Fruit fly (Drosophila melanogaster) whole organism, embryonic: ENCODE data around the gene Dok.

Source experiments
- Adf1 ChIP-seq: fragments of 200-800 bp; sonication (Bioruptor generic); IDR thresholded peaks from 2 replicates; pipeline ENCODE4 v1.3.6; 2022; ENCODE audit warnings: missing biosample characterization, missing genetic modification characterization
- CG10147 ChIP-seq: fragments of 200-800 bp; sonication (Bioruptor generic); optimal IDR thresholded peaks from 2 replicates; lab custom pipeline; 2019; ENCODE audit warnings: missing biosample characterization, mild to moderate bottlenecking, missing genetic modification characterization, moderate library complexity
- CG12391 ChIP-seq: fragments of 200-800 bp; sonication (Bioruptor generic); optimal IDR thresholded peaks from 3 replicates; lab custom pipeline; 2018; ENCODE audit warnings: missing biosample characterization, mild to moderate bottlenecking, missing genetic modification characterization, moderate library complexity
- CG12942 ChIP-seq: fragments of 200-800 bp; sonication (Bioruptor generic); optimal IDR thresholded peaks from 3 replicates; lab custom pipeline; 2016; ENCODE audit warnings: missing biosample characterization, missing genetic modification characterization
- CG16863 ChIP-seq: fragments of 200-800 bp; sonication (Bioruptor generic); optimal IDR thresholded peaks from 3 replicates; lab custom pipeline; 2016; ENCODE audit warnings: missing biosample characterization, missing genetic modification characterization
- CG17361 ChIP-seq: fragments of 200-800 bp; sonication (Bioruptor generic); IDR thresholded peaks from 3 replicates; pipeline ENCODE4 v1.3.6; 2022; ENCODE audit warnings: missing biosample characterization, missing genetic modification characterization
- CG17912 ChIP-seq: fragments of 200-800 bp; sonication (Bioruptor generic); optimal IDR thresholded peaks from 2 replicates; lab custom pipeline; 2018; ENCODE audit warnings: missing biosample characterization, mild to moderate bottlenecking, missing genetic modification characterization
- CG1792 ChIP-seq: fragments of 200-800 bp; sonication (Bioruptor generic); optimal IDR thresholded peaks from 2 replicates; lab custom pipeline; 2016; ENCODE audit warnings: missing biosample characterization, missing genetic modification characterization
- CG2712 ChIP-seq: fragments of 200-800 bp; optimal IDR thresholded peaks from 3 replicates; lab custom pipeline; 2019; ENCODE audit warnings: missing biosample characterization, mild to moderate bottlenecking, missing genetic modification characterization, moderate library complexity
- CG30403 ChIP-seq: fragments of 200-800 bp; sonication (Bioruptor generic); optimal IDR thresholded peaks from 3 replicates; lab custom pipeline; 2016; ENCODE audit warnings: missing biosample characterization, missing genetic modification characterization
- CG3726 ChIP-seq: fragments of 200-800 bp; sonication (Bioruptor generic); IDR thresholded peaks from 3 replicates; pipeline ENCODE4, ENCODE4 v1.3.6; 2022; ENCODE audit warnings: missing biosample characterization, missing genetic modification characterization
- CG3847 ChIP-seq: fragments of 200-800 bp; sonication (Bioruptor generic); IDR thresholded peaks from 2 replicates; pipeline ENCODE4 v1.3.6; 2022; ENCODE audit warnings: missing biosample characterization, missing genetic modification characterization
- CG6175 ChIP-seq: fragments of 200-800 bp; sonication (Bioruptor generic); IDR thresholded peaks from 3 replicates; pipeline ENCODE4 v1.3.6; 2022; ENCODE audit warnings: missing biosample characterization, missing genetic modification characterization
- CG6272 ChIP-seq: fragments of 200-800 bp; sonication (Bioruptor generic); IDR thresholded peaks from 2 replicates; pipeline ENCODE4 v1.3.6; 2022; ENCODE audit warnings: missing biosample characterization, missing genetic modification characterization
- CG7271 ChIP-seq: fragments of 200-800 bp; sonication (Bioruptor generic); optimal IDR thresholded peaks from 2 replicates; lab custom pipeline; 2018; ENCODE audit warnings: missing biosample characterization, mild to moderate bottlenecking, missing genetic modification characterization, moderate library complexity
- CG7745 ChIP-seq: fragments of 200-800 bp; sonication (Bioruptor generic); optimal IDR thresholded peaks from 2 replicates; lab custom pipeline; 2018; ENCODE audit warnings: missing biosample characterization, mild to moderate bottlenecking, missing genetic modification characterization, moderate library complexity
- CkIIα-i1 ChIP-seq: fragments of 200-800 bp; sonication (Bioruptor generic); IDR thresholded peaks from 2 replicates; pipeline ENCODE4 v1.3.6; 2022; ENCODE audit warnings: missing biosample characterization, missing genetic modification characterization
- CrebB ChIP-seq: fragments of 200-800 bp; sonication (Bioruptor generic); optimal IDR thresholded peaks from 3 replicates; lab custom pipeline; 2018; ENCODE audit warnings: missing biosample characterization, mild to moderate bottlenecking, missing genetic modification characterization
- Dbx ChIP-seq: fragments of 200-800 bp; sonication (Bioruptor generic); IDR thresholded peaks from 3 replicates; pipeline ENCODE4 v1.3.6; 2022; ENCODE audit warnings: missing biosample characterization, missing genetic modification characterization
- Dref ChIP-seq: fragments of 200-800 bp; sonication (Bioruptor generic); IDR thresholded peaks from 2 replicates; pipeline ENCODE4 v1.3.6; 2022; ENCODE audit warnings: missing biosample characterization, missing genetic modification characterization
- Drgx ChIP-seq: fragments of 200-800 bp; sonication (Bioruptor generic); IDR thresholded peaks from 2 replicates; pipeline ENCODE4 v1.3.6; 2022; ENCODE audit warnings: missing biosample characterization, missing genetic modification characterization
- HmgZ ChIP-seq: fragments of 200-800 bp; sonication (Bioruptor generic); optimal IDR thresholded peaks from 2 replicates; lab custom pipeline; 2018; ENCODE audit warnings: missing biosample characterization, mild to moderate bottlenecking, missing genetic modification characterization
- NK7.1 ChIP-seq: fragments of 200-800 bp; sonication (Bioruptor generic); optimal IDR thresholded peaks from 3 replicates; lab custom pipeline; 2016; ENCODE audit warnings: missing biosample characterization, missing genetic modification characterization
- Neu2 ChIP-seq: fragments of 200-800 bp; sonication (Bioruptor generic); optimal IDR thresholded peaks from 3 replicates; lab custom pipeline; 2016; ENCODE audit warnings: missing biosample characterization, missing genetic modification characterization, borderline replicate concordance
- Stat92E ChIP-seq, 3 experiments: fragments of >200 bp in 2 of 3; fragments of 200-800 bp in 1 of 3; sonication (Bioruptor generic) in 1 of 3; optimal IDR thresholded peaks; 2 replicates each; lab custom pipeline; 2017 to 2019; ENCODE audit warnings: missing biosample characterization in 3 of 3, missing genetic modification characterization in 3 of 3, mild to moderate bottlenecking in 1 of 3, moderate library complexity in 1 of 3
- Trl ChIP-seq, 3 experiments: fragments of >200 bp in 2 of 3; fragments of 200-800 bp in 1 of 3; sonication (Bioruptor generic) in 1 of 3; optimal IDR thresholded peaks; 2 replicates in 1 of 3; 3 replicates in 2 of 3; lab custom pipeline; 2016 to 2017; ENCODE audit warnings: missing biosample characterization in 1 of 3, missing genetic modification characterization in 1 of 3
- ab ChIP-seq: fragments of 200-800 bp; sonication (Bioruptor generic); optimal IDR thresholded peaks from 2 replicates; lab custom pipeline; 2016; ENCODE audit warnings: missing biosample characterization, missing genetic modification characterization
- al ChIP-seq: fragments of 200-800 bp; sonication (Bioruptor generic); IDR thresholded peaks from 2 replicates; pipeline ENCODE4 v1.3.6; 2022; ENCODE audit warnings: missing biosample characterization, missing genetic modification characterization
- bsh ChIP-seq, 2 experiments: fragments of 200-800 bp; sonication (Bioruptor generic); optimal IDR thresholded peaks; 2 replicates each; lab custom pipeline; 2017 to 2018; ENCODE audit warnings: mild to moderate bottlenecking in 2 of 2, missing biosample characterization in 2 of 2, missing genetic modification characterization in 2 of 2, moderate library complexity in 1 of 2
- caup ChIP-seq: fragments of 200-800 bp; sonication (Bioruptor generic); optimal IDR thresholded peaks from 3 replicates; lab custom pipeline; 2017; ENCODE audit warnings: missing biosample characterization, mild to moderate bottlenecking, missing genetic modification characterization, moderate library complexity; ENCODE audit not compliant: severe bottlenecking
- cg ChIP-seq: fragments of 200-800 bp; sonication (Bioruptor generic); optimal IDR thresholded peaks from 3 replicates; lab custom pipeline; 2019; ENCODE audit warnings: missing biosample characterization, mild to moderate bottlenecking, missing genetic modification characterization, moderate library complexity
- da ChIP-seq: fragments of 200-800 bp; sonication (Bioruptor generic); optimal IDR thresholded peaks from 2 replicates; lab custom pipeline; 2016; ENCODE audit warnings: missing biosample characterization, missing genetic modification characterization
- disco-r ChIP-seq: fragments of 200-800 bp; sonication (Bioruptor generic); optimal IDR thresholded peaks from 2 replicates; lab custom pipeline; 2016; ENCODE audit warnings: missing biosample characterization, missing genetic modification characterization
- dmrt99B ChIP-seq: fragments of 200-800 bp; sonication (Bioruptor generic); optimal IDR thresholded peaks from 2 replicates; lab custom pipeline; 2018; ENCODE audit warnings: missing biosample characterization, mild to moderate bottlenecking, missing genetic modification characterization, moderate library complexity
- ftz-f1 ChIP-seq: fragments of 200-800 bp; sonication (Bioruptor generic); optimal IDR thresholded peaks from 2 replicates; lab custom pipeline; 2016; ENCODE audit warnings: missing biosample characterization, missing genetic modification characterization
- gt ChIP-seq: fragments of 200-800 bp; sonication (Bioruptor generic); IDR thresholded peaks from 2 replicates; pipeline ENCODE4 v1.3.6; 2022; ENCODE audit warnings: missing biosample characterization, missing genetic modification characterization
- lilli ChIP-seq: fragments of 200-800 bp; sonication (Bioruptor generic); optimal IDR thresholded peaks from 3 replicates; lab custom pipeline; 2016; ENCODE audit warnings: missing biosample characterization, missing genetic modification characterization
- lov ChIP-seq, 2 experiments: fragments of 200-800 bp in 1 of 2; fragments of >200 bp in 1 of 2; sonication (Bioruptor generic) in 1 of 2; IDR thresholded peaks in 1 of 2; optimal IDR thresholded peaks in 1 of 2; 2 replicates in 1 of 2; 3 replicates in 1 of 2; pipeline versions ENCODE4 v1.3.6 to Lab custom; 2017 to 2022; ENCODE audit warnings: missing biosample characterization in 1 of 2, missing genetic modification characterization in 1 of 2
- mam ChIP-seq: fragments of 200-800 bp; sonication (Bioruptor generic); optimal IDR thresholded peaks from 3 replicates; lab custom pipeline; 2016; ENCODE audit warnings: missing biosample characterization, missing genetic modification characterization
- otp ChIP-seq: fragments of 200-800 bp; sonication (Bioruptor generic); IDR thresholded peaks from 3 replicates; pipeline ENCODE4, ENCODE4 v1.3.6; 2022; ENCODE audit warnings: missing biosample characterization, missing genetic modification characterization
- scrt ChIP-seq: fragments of 200-800 bp; sonication (Bioruptor generic); optimal IDR thresholded peaks from 2 replicates; lab custom pipeline; 2018; ENCODE audit warnings: missing biosample characterization, mild to moderate bottlenecking, missing genetic modification characterization, moderate library complexity
- sens-2 ChIP-seq: fragments of 200-800 bp; sonication (Bioruptor generic); IDR thresholded peaks from 2 replicates; pipeline ENCODE4 v1.3.6; 2022; ENCODE audit warnings: missing biosample characterization, missing genetic modification characterization
- tin ChIP-seq: fragments of 200-800 bp; sonication (Bioruptor generic); optimal IDR thresholded peaks from 3 replicates; lab custom pipeline; 2016; ENCODE audit warnings: missing biosample characterization, missing genetic modification characterization
- tup ChIP-seq: fragments of 200-800 bp; sonication (Bioruptor generic); optimal IDR thresholded peaks from 2 replicates; lab custom pipeline; 2016; ENCODE audit warnings: missing biosample characterization, mild to moderate bottlenecking, missing genetic modification characterization, moderate library complexity
- zfh2 ChIP-seq: fragments of 200-800 bp; sonication (Bioruptor generic); optimal IDR thresholded peaks from 2 replicates; lab custom pipeline; 2016; ENCODE audit warnings: missing biosample characterization, missing genetic modification characterization

The Dok gene

dm6 chrX:7333298-7333743 is 9.3 kb downstream of the Dok start (continued):
- TF ChIP-seq CG3847 (GFP tag; lab: Robert Waterston, UW) (no peak), lov (optimal IDR thresholded peaks at IDR 0.05; lab: Kevin White, UChicago) (no peak), lov (GFP tag; IDR thresholded peaks at IDR 0.05; lab: Robert Waterston, UW) (peak; percentile 42; the same call in 1 of the 3 replicates), otp (GFP tag; lab: Robert Waterston, UW) (peak; percentile 76; the same call in 2 of the 3 replicates), CrebB (tag; lab: Kevin White, UChicago) (peak; percentile 25)

- TF ChIP-seq CG3726: 0 out of 3 replicates have a peak, but pooled peaks have one; percentile 26
- peak; percentile 73 for TF ChIP-seq mam
- TF ChIP-seq HmgZ (tag; lab: Kevin White, UChicago): no peak
- TF ChIP-seq Trl (optimal IDR thresholded peaks at IDR 0.05; lab: Kevin White, UChicago): no peak
- peak; percentile 28 for TF ChIP-seq Trl (GFP tag; optimal IDR thresholded peaks at IDR 0.05; lab: Kevin White, UChicago)
- no peak for TF ChIP-seq Stat92E (GFP tag; optimal IDR thresholded peaks at IDR 0.05; lab: Kevin White, UChicago)
- TF ChIP-seq CG2712 (tag; lab: Kevin White, UChicago): no peak
- TF ChIP-seq CG7271: no peak
- peak; percentile 29 for TF ChIP-seq CG16863 (GFP tag; lab: Kevin White, UChicago)
- no peak for TF ChIP-seq CG6272
- TF ChIP-seq CG1792 (GFP tag; lab: Kevin White, UChicago): peak; percentile 38
- peak in 1 of 2 experiments; percentile 34 for TF ChIP-seq bsh (GFP tag; optimal IDR thresholded peaks at IDR 0.05; lab: Kevin White, UChicago)
- TF ChIP-seq CG17361 (GFP tag; lab: Robert Waterston, UW): no peak; the same call in 2 of the 3 replicates
- TF ChIP-seq NK7.1: peak; percentile 21
- TF ChIP-seq Adf1 (GFP tag; lab: Robert Waterston, UW): peak; percentile 66
- TF ChIP-seq ab (GFP tag; lab: Kevin White, UChicago): no peak
- TF ChIP-seq Dref (GFP tag; lab: Robert Waterston, UW): no peak
- peak; percentile 3 for TF ChIP-seq dmrt99B (tag; lab: Kevin White, UChicago)
- peak; percentile 70 for TF ChIP-seq zfh2 (GFP tag; lab: Kevin White, UChicago)
- no peak for TF ChIP-seq tup
- TF ChIP-seq CG12391 (tag; lab: Kevin White, UChicago): peak; percentile 24
- no peak for TF ChIP-seq CG17912 (GFP tag; lab: Kevin White, UChicago)
- peak; percentile 54; the same call in 2 of the 3 replicates for TF ChIP-seq Dbx (GFP tag; lab: Robert Waterston, UW)
- TF ChIP-seq ftz-f1 (GFP tag; lab: Kevin White, UChicago): peak; percentile 69
- TF ChIP-seq CG6175: no peak
- no peak for TF ChIP-seq Neu2 (GFP tag; lab: Kevin White, UChicago)
- peak; percentile 27; the same call in 1 of the 2 replicates for TF ChIP-seq Drgx (GFP tag; lab: Robert Waterston, UW)
- TF ChIP-seq CG10147 (GFP tag; lab: Kevin White, UChicago): peak; percentile 51
- TF ChIP-seq lilli (GFP tag; lab: Kevin White, UChicago): peak; percentile 71
- TF ChIP-seq CG12942 (GFP tag; lab: Kevin White, UChicago): peak; percentile 17
- TF ChIP-seq disco-r (GFP tag; lab: Kevin White, UChicago): peak; percentile 29
- peak; percentile 42 for TF ChIP-seq da (GFP tag; lab: Kevin White, UChicago)
- peak; percentile 45 for TF ChIP-seq caup (GFP tag; lab: Kevin White, UChicago)
- peak; percentile 20 for TF ChIP-seq tin (GFP tag; lab: Kevin White, UChicago)
- peak; percentile 58 for TF ChIP-seq CG30403 (GFP tag; lab: Kevin White, UChicago)
- peak; percentile 75 for TF ChIP-seq al (GFP tag; lab: Robert Waterston, UW)
- no peak for TF ChIP-seq CkIIα-i1 (GFP tag; lab: Robert Waterston, UW)
- TF ChIP-seq cg (GFP tag; lab: Kevin White, UChicago): peak; percentile 18
- no peak for TF ChIP-seq CG7745 (tag; lab: Kevin White, UChicago)
- no peak for TF ChIP-seq sens-2 (GFP tag; lab: Robert Waterston, UW)
- TF ChIP-seq scrt: peak; percentile 30
- no peak for TF ChIP-seq gt (GFP tag; lab: Robert Waterston, UW)
Observed at dm6 chrX:7333858-7334800, 10.1 kb downstream of the Dok start.
